Fruit fly (Drosophila melanogaster): Measurements from ENCODE around the gene CG17294.

CG17294 gene

DNA sequence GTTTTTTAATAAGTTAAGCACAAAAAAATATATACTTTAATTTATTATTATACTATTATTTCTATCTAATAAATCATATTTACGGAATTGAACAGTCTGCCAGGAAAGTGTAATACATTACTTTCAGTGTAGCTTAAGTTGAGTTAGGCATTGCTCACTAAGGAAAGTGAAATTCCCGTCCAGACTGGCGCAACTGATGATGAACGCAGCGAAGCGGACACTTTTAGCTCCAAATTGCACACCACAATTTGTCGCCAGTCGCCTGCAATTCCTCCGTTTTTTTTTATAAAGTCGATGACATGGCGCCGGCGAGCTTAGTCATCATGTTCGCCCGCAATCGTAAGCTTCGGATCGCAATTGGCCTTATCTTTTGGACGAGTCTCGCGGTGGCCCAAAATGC lies 21.9 kb downstream of the CG17294 start, which contains the start of gene CG13386:
CG13386 (plus strand) TSS at position 301 of the 400 bp plus-strand sequence.
- no peak for TF ChIP-seq cyc (GFP tag; optimal IDR thresholded peaks at IDR 0.05)
- no peak for TF ChIP-seq CG1621 (tag; optimal IDR thresholded peaks at IDR 0.05)
- TF ChIP-seq esn (GFP tag; optimal IDR thresholded peaks at IDR 0.05): no peak

- TF ChIP-seq vri (GFP tag; optimal IDR thresholded peaks at IDR 0.05) (peak; percentile 87), ss (GFP tag; optimal IDR thresholded peaks at IDR 0.05) (no peak)
Observed at dm6 chr2L:8399863-8400598, 23.2 kb downstream of the CG17294 start, which contains the start of gene CG31898. TSS of gene CG31898 (plus strand) at chr2L:8400421.

DNA sequence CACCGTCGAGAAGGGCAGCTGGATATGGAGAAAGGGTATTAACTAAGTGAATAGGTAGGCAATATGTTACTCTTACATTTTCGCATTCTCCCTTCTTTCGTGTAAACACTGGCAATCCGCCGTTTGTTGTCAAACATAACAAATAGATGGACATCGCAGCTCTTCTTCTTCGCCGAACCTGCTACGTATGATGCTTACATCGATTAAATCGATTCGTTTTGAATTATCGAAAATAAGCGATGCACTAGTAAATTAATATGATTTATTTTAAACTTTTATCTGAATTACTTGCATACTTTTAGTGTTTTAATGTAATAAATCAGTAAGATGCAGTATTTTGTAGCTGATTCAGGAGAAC lies 26.1 kb downstream of the CG17294 start, which contains the start of gene fy:
fy (minus strand) TSS at position 353 of the 358 bp plus-strand sequence.
- TF ChIP-seq spab (GFP tag; optimal IDR thresholded peaks at IDR 0.05): no peak
- TF ChIP-seq Eip93F (GFP tag; optimal IDR thresholded peaks at IDR 0.05): no peak
- no peak for TF ChIP-seq topi (GFP tag; optimal IDR thresholded peaks at IDR 0.05)
- TF ChIP-seq Sox15 (GFP tag; optimal IDR thresholded peaks at IDR 0.05): no peak
- no peak for TF ChIP-seq Eip78C (GFP tag)
- no peak for TF ChIP-seq CG11902 (GFP tag; optimal IDR thresholded peaks at IDR 0.05)
- TF ChIP-seq Gug (GFP tag; IDR thresholded peaks at IDR 0.05): no peak
- TF ChIP-seq Sox14 (GFP tag; optimal IDR thresholded peaks at IDR 0.05): no peak
- TF ChIP-seq CG9139 (GFP tag; optimal IDR thresholded peaks at IDR 0.05): no peak

DNA sequence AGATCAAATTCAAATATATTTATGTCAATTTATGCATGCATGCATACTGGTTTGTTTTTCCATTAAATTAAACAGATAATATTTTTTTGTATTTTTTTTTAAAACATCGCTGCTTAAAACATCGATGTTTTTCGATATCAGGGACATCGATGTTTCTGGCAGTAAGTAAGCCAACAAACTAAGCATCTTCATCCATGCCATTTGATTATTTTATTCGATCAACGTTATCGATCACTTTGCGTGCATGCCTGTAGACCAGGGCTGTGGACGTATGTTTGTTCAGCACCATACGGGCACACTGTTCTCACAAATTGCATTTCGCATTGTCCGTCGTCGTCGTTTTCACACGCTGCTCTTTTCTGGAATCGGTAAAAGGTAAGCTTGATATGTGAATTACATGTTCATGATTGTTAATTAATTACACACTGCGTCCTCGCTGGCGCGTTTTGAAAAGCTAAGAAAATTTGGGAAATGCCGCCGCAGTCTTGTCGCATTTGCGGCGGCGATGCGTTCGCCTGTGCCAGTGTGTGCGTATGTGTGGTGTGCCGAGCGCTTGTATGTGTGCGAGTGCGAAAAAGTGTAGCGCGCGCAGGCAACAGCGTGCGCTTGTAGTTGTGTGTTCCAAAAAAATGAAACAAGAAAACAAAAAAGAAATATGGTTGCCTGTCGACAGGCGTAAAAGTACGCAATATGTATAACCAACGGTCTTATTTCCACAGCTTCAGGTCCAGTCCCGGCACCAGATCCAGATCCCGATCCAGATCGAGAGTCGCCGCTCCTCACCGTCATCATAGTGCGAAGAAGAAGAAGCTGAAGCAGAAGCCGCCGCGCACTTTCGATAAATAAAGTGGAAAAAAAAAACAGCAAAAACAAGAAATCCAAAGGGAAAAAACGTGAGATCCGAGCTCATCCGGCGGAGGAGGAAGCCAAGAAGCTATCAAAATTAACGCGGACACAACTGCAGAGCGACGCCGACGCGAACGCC lies 26.7 kb downstream of the CG17294 start, which contains the start of gene emb:
emb (plus strand) TSS at position 288 of the 985 bp plus-strand sequence.
- TF ChIP-seq CG3032 (tag; optimal IDR thresholded peaks at IDR 0.05): peak; percentile 51
- peak; percentile 69 for TF ChIP-seq CG6854 (GFP tag; optimal IDR thresholded peaks at IDR 0.05)
- TF ChIP-seq topi (GFP tag; optimal IDR thresholded peaks at IDR 0.05): peak; percentile 22
- no peak for TF ChIP-seq salr (GFP tag; optimal IDR thresholded peaks at IDR 0.05)
- TF ChIP-seq Hr38 (GFP tag; optimal IDR thresholded peaks at IDR 0.05): no peak
- TF ChIP-seq Ets21C (GFP tag; optimal IDR thresholded peaks at IDR 0.05): peak; percentile 37
- TF ChIP-seq CG10669 (GFP tag; optimal IDR thresholded peaks at IDR 0.05): no peak
- TF ChIP-seq CG11902 (GFP tag; optimal IDR thresholded peaks at IDR 0.05): no peak
- TF ChIP-seq Sox15 (GFP tag; optimal IDR thresholded peaks at IDR 0.05): no peak
- TF ChIP-seq CG32006 (GFP tag; optimal IDR thresholded peaks at IDR 0.05): no peak
- TF ChIP-seq acj6 (GFP tag; optimal IDR thresholded peaks at IDR 0.05): no peak
- no peak for TF ChIP-seq CG4318 (GFP tag; optimal IDR thresholded peaks at IDR 0.05)
- no peak for TF ChIP-seq CG6792 (GFP tag; optimal IDR thresholded peaks at IDR 0.05)
- no peak for TF ChIP-seq Hr39 (GFP tag; optimal IDR thresholded peaks at IDR 0.05)
- TF ChIP-seq cyc (GFP tag; optimal IDR thresholded peaks at IDR 0.05): peak; percentile 37
- TF ChIP-seq Smox (GFP tag; optimal IDR thresholded peaks at IDR 0.05): no peak
- no peak for TF ChIP-seq CG6276 (GFP tag; optimal IDR thresholded peaks at IDR 0.05)
- TF ChIP-seq Lpt (GFP tag; optimal IDR thresholded peaks at IDR 0.05): no peak
- TF ChIP-seq fd85E (GFP tag; optimal IDR thresholded peaks at IDR 0.05): no peak
- peak; percentile 76 for TF ChIP-seq eg (GFP tag; IDR thresholded peaks at IDR 0.05)
- no peak for TF ChIP-seq CG9139 (GFP tag; optimal IDR thresholded peaks at IDR 0.05)
- no peak for TF ChIP-seq pdm3 (GFP tag; optimal IDR thresholded peaks at IDR 0.05)
- no peak for TF ChIP-seq CG8319 (GFP tag; optimal IDR thresholded peaks at IDR 0.05)
- peak; percentile 62 for TF ChIP-seq CG31627 (GFP tag; optimal IDR thresholded peaks at IDR 0.05)
- peak in 1 of 2 experiments; percentile 89 for TF ChIP-seq ss (GFP tag; optimal IDR thresholded peaks at IDR 0.05)
- TF ChIP-seq dac (GFP tag; optimal IDR thresholded peaks at IDR 0.05): no peak
- TF ChIP-seq CG8119 (GFP tag; IDR thresholded peaks at IDR 0.05): peak; percentile 79
- TF ChIP-seq lz (GFP tag; optimal IDR thresholded peaks at IDR 0.05): peak; percentile 36
- TF ChIP-seq CG7368 (GFP tag; optimal IDR thresholded peaks at IDR 0.05): no peak
- no peak for TF ChIP-seq CG11762 (GFP tag; optimal IDR thresholded peaks at IDR 0.05; ENCODE audit: insufficient read depth)
- no peak for TF ChIP-seq spab (GFP tag; optimal IDR thresholded peaks at IDR 0.05)
- TF ChIP-seq CG3919 (GFP tag; optimal IDR thresholded peaks at IDR 0.05): no peak
- no peak for TF ChIP-seq CG16779 (tag; optimal IDR thresholded peaks at IDR 0.05)
- TF ChIP-seq CG34406 (GFP tag; optimal IDR thresholded peaks at IDR 0.05): peak; percentile 51
- TF ChIP-seq fd59A (GFP tag; optimal IDR thresholded peaks at IDR 0.05): no peak

Measured in whole organism, prepupa.